Worm (Caenorhabditis elegans) whole organism, dauer: ENCODE results near the gene fbxb-74.

Experiments
- unc-62 ChIP-seq: sonication (generic microtip); optimal IDR thresholded peaks from 2 replicates; lab custom pipeline; 2017; ENCODE audit warnings: missing biosample characterization, missing genetic modification reagents, missing genetic modification characterization

Gene fbxb-74

DNA sequence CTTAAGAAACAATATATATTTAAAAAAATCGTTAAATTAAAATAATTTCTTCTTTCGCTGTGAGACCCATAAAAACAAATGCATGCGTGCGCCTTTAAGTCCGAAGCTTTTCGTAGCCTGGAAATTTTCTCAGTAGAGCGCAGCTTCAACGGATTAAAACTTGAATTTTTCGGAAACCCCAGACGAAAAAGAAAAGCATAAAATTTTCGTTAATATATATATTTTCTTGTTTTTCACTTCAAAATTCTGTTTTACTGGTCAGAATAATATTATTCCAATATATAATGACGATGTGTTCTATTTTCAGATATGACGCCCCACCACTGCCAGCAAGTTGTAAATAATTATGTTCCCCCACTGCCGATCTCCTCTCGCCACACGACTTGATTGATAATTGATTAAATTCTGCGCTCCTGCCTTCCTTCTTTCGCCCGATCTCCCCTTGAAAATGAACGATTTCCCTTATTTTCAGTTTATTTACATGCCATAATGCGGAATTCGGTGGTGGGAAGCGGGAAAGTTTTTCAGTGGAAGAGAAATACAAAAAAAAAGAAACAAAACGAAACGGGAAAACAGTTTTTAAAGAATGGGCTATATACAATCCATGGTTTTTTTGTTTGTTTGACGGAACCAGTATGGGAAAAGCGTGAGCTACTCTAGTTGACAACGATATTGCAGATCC, 29.1 kb upstream of the fbxb-74 start:
- TF ChIP-seq unc-62: no peak

ce11 chrIV:4465184-4465583, 26.1 kb upstream of the fbxb-74 start, which contains the start of gene M01H9.5:
TSS of gene M01H9.5 (plus strand) at chrIV:4465484.
- TF ChIP-seq unc-62: no peak

- no peak for TF ChIP-seq unc-62
These were observed 24.0 kb upstream of the fbxb-74 start, which contains the start of gene M01H9.2 for ce11 chrIV:4463132-4463531. TSS of gene M01H9.2 (minus strand) at chrIV:4463232.

- TF ChIP-seq unc-62: no peak
These were observed 20.3 kb upstream of the fbxb-74 start for ce11 chrIV:4459342-4459741.

- TF ChIP-seq unc-62: no peak
These were observed 17.6 kb upstream of the fbxb-74 start for ce11 chrIV:4456658-4457057.

- no peak for TF ChIP-seq unc-62
These were observed 15.5 kb upstream of the fbxb-74 start, which contains the start of gene R08C7.11 for ce11 chrIV:4454330-4455173. TSS of gene R08C7.11 (minus strand) at chrIV:4454937.

DNA sequence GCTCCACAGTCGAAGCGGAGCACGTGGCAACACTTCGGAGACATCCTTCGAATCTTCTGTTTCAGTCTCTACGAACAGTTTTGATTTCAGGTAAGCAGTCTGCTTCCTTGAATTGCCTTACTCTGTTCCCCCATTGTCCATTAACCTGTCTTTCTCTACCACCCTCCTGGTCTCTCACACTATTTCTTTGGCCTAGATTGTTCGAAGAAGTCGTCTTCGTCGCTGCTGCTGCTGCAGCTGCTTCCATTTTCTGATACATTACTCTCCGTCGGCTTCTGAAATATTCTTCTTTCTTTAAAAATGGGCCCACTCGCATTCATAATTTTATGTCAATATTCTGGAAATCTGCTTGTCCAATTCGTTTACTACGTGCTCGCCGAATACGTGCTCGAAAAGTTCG, 12.5 kb upstream of the fbxb-74 start, which contains the start of gene R08C7.1:
R08C7.1 (plus strand) TSS at position 301 of the 400 bp plus-strand sequence.
- no peak for TF ChIP-seq unc-62

DNA sequence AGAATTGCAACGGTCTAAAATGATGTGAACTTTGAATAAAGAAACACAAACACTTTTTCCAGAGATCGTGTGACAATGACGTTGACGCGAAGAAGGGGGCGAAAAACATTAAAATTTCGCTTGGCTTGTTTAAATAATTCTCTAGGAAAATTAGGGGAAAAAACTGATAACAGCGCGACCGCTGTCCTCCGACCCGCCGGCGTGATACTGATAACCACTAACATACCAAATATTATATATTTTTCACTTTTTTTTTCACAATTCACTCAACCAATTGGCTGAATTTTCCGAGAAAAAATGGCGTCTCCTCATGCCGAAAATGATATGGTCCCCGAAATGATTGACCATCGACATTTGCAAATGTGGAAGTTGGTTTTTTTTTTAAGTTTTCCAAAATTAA, 10.8 kb upstream of the fbxb-74 start:
- no peak for TF ChIP-seq unc-62

DNA sequence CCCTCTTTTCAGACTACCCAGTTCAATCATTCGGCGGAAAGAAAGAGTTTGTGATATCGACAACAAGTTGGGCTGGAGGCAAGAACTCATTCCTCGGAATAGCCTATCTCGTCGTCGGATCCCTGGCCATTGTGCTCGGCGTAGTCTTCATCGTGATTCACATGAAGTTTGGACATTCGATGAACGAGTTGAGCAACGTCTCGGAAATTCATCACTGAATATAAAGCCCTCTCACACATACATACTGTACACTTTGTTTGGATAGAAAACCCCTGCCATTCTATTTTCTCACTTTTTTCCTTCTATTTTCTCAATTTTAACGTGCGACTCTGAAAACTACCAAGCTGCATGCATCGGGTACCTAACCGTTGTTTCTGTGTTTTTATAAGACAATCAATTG, 10.3 kb upstream of the fbxb-74 start, which contains the start of gene R08C7.12:
R08C7.12 (plus strand) TSS at position 301 of the 400 bp plus-strand sequence.
- TF ChIP-seq unc-62: no peak

- TF ChIP-seq unc-62: no peak
These were observed 9.3 kb upstream of the fbxb-74 start for ce11 chrIV:4448343-4448742.

DNA sequence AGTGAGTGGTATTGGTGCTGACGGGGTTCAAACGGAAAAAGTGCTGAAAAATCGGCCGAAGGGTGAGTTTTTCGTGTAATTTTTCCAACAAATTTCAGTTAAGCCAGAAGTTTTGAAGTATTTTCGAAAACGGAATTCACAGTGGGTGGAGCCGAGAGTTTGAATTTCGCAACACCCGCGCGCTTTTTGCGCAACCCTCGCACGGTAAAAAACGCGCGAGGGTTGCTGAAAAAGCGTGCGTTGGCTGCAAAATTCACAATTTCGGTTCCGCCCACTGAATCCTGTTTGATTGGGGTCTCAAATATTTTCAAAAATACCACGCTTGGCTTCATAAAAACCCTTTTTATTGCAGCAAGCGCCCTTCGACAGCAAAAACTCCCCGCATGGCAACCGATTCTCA, 8.3 kb upstream of the fbxb-74 start:
- TF ChIP-seq unc-62: no peak

DNA sequence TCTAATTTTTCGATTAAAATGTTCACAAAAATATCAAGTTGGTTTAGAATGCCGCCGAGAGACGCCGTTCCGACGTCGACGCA, 8.0 kb upstream of the fbxb-74 start, which contains the start of gene chat-1:
chat-1 (plus strand) TSS at position 48 of the 83 bp plus-strand sequence.
- no peak for TF ChIP-seq unc-62

DNA sequence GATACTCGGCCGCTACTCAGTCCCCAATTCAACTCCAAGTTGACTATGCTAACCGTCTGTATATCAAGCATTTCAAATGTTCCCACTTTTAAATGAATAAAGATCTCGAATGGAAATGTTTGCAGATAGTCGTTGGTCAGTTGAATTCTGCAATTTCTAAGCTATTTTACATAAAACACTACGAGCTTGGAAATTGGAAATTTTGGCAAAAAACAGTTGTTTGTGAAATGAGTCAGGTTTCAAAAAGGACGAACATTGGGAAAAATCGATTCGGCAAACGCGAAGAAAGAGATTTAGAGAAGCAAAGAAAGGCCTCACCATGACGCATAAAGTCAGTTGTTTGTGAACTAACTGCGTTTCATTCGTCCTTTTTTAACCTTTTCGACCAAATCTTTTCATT, 7.8 kb upstream of the fbxb-74 start:
- TF ChIP-seq unc-62: no peak

DNA sequence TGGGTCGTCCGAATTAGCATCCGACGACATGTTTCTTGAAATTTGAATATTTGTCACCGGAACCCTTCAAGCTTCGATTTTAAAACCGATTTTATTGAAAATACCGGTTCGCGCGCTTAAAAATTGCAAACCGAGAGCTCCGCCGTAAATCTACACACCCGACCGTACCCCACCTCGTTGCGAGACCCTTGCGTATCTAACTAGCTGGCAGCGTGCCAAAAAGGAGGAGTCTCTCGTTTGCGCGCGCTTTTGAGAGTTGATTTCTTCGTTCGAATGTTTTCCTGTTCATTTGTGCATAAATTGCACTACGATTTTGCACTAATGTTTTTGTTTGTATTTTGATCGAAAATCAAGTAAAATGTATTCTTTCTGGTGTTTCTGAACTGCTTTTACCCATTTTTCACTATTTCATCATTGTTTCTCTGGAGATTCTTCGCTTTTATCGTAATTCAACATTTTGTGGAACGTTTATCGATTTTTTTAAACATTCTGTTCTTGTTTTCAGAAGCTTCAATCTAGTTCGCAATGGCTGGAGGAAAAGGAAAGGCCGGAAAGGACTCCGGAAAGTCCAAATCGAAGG, 6.7 kb upstream of the fbxb-74 start, which contains the start of the genes wapl-1 and htz-1:
wapl-1 (minus strand) TSS at position 30 of the 580 bp plus-strand sequence.
htz-1 (plus strand) TSS at position 506 of the 580 bp plus-strand sequence.
- no peak for TF ChIP-seq unc-62

ce11 chrIV:4441077-4441476, 2.0 kb upstream of the fbxb-74 start, which contains the start of gene fbxb-75:
TSS of gene fbxb-75 (minus strand) at chrIV:4441177.
- TF ChIP-seq unc-62: no peak

- TF ChIP-seq unc-62: no peak
These were observed 1.3 kb downstream of the fbxb-74 start for ce11 chrIV:4437825-4438224.

DNA sequence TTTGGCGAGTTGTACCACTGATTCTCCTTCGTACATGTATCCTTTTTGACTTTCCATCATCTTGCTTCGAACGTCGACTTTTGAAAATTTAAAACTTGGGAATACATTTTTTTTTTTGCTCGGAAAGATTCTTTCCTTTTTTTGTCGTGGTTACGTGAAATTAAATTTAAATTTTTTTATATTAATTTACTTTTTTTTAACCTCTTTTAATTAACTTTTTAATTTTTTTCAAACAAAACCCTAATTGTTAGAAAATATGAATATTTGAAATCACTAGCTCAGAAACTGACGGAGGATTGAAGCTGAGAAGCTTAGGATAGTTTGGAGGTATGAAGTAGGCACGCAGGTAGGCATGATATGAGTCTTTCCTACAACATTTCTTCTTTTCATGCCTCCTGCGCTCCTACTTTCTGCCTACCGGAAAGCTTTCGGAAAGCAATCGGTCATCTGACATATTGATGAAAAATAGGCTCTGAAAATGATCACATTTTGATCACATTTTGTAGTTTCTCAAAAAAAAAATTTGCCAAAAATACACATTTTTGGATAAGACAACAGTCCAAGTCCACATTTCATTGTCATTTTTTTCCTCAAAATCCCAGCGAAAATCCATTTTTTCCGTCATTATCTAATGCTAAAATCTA, 4.5 kb downstream of the fbxb-74 start, which contains the start of the genes R08C7.8 and R08C7.4:
R08C7.8 (minus strand) TSS at position 101 of the 644 bp plus-strand sequence.
R08C7.4 (plus strand) TSS at position 594 of the 644 bp plus-strand sequence.
- no peak for TF ChIP-seq unc-62
